Worm (Caenorhabditis elegans) whole organism, young adult: ENCODE results near the gene nhr-211.

Source experiments
- B0019.2 ChIP-seq: fragments of 200-800 bp; sonication (Bioruptor generic); conservative IDR thresholded peaks from 2 replicates; pipeline ENCODE4 v1.3.6; 2022; ENCODE audit warnings: missing genetic modification reagents, missing genetic modification characterization, missing compliant biosample characterization
- B0261.1 ChIP-seq: sonication (generic microtip); optimal IDR thresholded peaks from 2 replicates; lab custom pipeline; 2016; ENCODE audit warnings: mild to moderate bottlenecking, missing genetic modification characterization, moderate library complexity, missing compliant biosample characterization
- C17E4.6 ChIP-seq: fragments of 200-800 bp; sonication (Bioruptor generic); IDR thresholded peaks from 2 replicates; pipeline ENCODE4 v1.3.6; 2022; ENCODE audit warnings: missing genetic modification reagents, missing genetic modification characterization, missing compliant biosample characterization
- F10E7.11 ChIP-seq: sonication (generic microtip); optimal IDR thresholded peaks from 2 replicates; lab custom pipeline; 2017; ENCODE audit warnings: mild to moderate bottlenecking, missing genetic modification characterization, moderate library complexity, missing compliant biosample characterization
- F23B12.7 ChIP-seq: sonication (generic microtip); optimal IDR thresholded peaks from 2 replicates; lab custom pipeline; 2017; ENCODE audit warnings: missing genetic modification characterization, mild to moderate bottlenecking, missing compliant biosample characterization, antibody characterized with exemption, moderate library complexity; ENCODE audit not compliant: insufficient read depth
- F37B4.10 ChIP-seq: fragments of 200-800 bp; sonication (Bioruptor generic); IDR thresholded peaks from 2 replicates; pipeline ENCODE4 v1.3.6; 2022; ENCODE audit warnings: missing genetic modification characterization, missing compliant biosample characterization
- F52B5.7 ChIP-seq: sonication (generic microtip); optimal IDR thresholded peaks from 2 replicates; lab custom pipeline; 2016; ENCODE audit warnings: mild to moderate bottlenecking, missing genetic modification characterization, missing compliant biosample characterization
- F55B11.4 ChIP-seq: sonication (generic microtip); optimal IDR thresholded peaks from 2 replicates; lab custom pipeline; 2016; ENCODE audit warnings: missing compliant biosample characterization, missing genetic modification characterization, borderline replicate concordance; ENCODE audit not compliant: insufficient read depth
- F57C9.4 ChIP-seq: sonication (generic microtip); optimal IDR thresholded peaks from 2 replicates; lab custom pipeline; 2017; ENCODE audit warnings: mild to moderate bottlenecking, missing genetic modification characterization, missing compliant biosample characterization
- T07F8.4 ChIP-seq: sonication (generic microtip); optimal IDR thresholded peaks from 2 replicates; lab custom pipeline; 2016; ENCODE audit warnings: mild to moderate bottlenecking, missing genetic modification characterization, moderate library complexity, missing compliant biosample characterization
- Y53G8AR.9 ChIP-seq: fragments of 200-800 bp; sonication (Bioruptor generic); conservative IDR thresholded peaks from 2 replicates; pipeline ENCODE4 v1.3.6; 2022; ENCODE audit warnings: missing genetic modification reagents, missing genetic modification characterization, missing compliant biosample characterization
- Y79H2A.3 ChIP-seq: fragments of 200-800 bp; sonication (Bioruptor generic); conservative IDR thresholded peaks from 2 replicates; pipeline ENCODE4 v1.3.6; 2022; ENCODE audit warnings: missing genetic modification reagents, missing genetic modification characterization, missing compliant biosample characterization
- Y95B8A.8 ChIP-seq: fragments of 200-800 bp; sonication (Bioruptor generic); IDR thresholded peaks from 2 replicates; pipeline ENCODE4 v1.3.6; 2022; ENCODE audit warnings: missing genetic modification reagents, missing genetic modification characterization, missing compliant biosample characterization
- akir-1 ChIP-seq: fragments of 200-800 bp; sonication (Bioruptor generic); optimal IDR thresholded peaks from 2 replicates; lab custom pipeline; 2018; ENCODE audit warnings: mild to moderate bottlenecking, missing genetic modification characterization, moderate library complexity, missing compliant biosample characterization
- ama-1 ChIP-seq, 3 experiments: fragments of 150-350 bp in 1 of 3; sonication (generic microtip) in 2 of 3; optimal IDR thresholded peaks; 2 replicates each; lab custom pipeline; 2014 to 2018; ENCODE audit warnings: missing biosample characterization in 2 of 3, missing genetic modification characterization in 2 of 3, missing genetic modification reagents in 2 of 3
- aptf-3 ChIP-seq: fragments of 200-800 bp; sonication (Bioruptor generic); IDR thresholded peaks from 2 replicates; pipeline ENCODE4 v1.3.6; 2022; ENCODE audit warnings: missing genetic modification characterization, missing compliant biosample characterization
- atf-7 ChIP-seq: sonication (generic microtip); optimal IDR thresholded peaks from 2 replicates; lab custom pipeline; 2017; ENCODE audit warnings: mild to moderate bottlenecking, missing genetic modification characterization, missing compliant biosample characterization
- athp-1 ChIP-seq: sonication (generic microtip); optimal IDR thresholded peaks from 2 replicates; lab custom pipeline; 2017; ENCODE audit warnings: mild to moderate bottlenecking, missing genetic modification characterization, missing compliant biosample characterization
- ccch-3 ChIP-seq: fragments of 200-800 bp; sonication (Bioruptor generic); optimal IDR thresholded peaks from 2 replicates; lab custom pipeline; 2018; ENCODE audit warnings: mild to moderate bottlenecking, missing genetic modification characterization, missing compliant biosample characterization
- ceh-100 ChIP-seq: fragments of 200-800 bp; sonication (Bioruptor generic); IDR thresholded peaks from 2 replicates; pipeline ENCODE4 v1.3.6; 2022; ENCODE audit warnings: missing genetic modification reagents, missing genetic modification characterization, missing compliant biosample characterization
- ceh-40 ChIP-seq: fragments of 200-800 bp; sonication (Bioruptor generic); IDR thresholded peaks from 2 replicates; pipeline ENCODE4 v1.3.6; 2022; ENCODE audit warnings: missing genetic modification characterization, missing compliant biosample characterization
- ceh-58 ChIP-seq: fragments of 200-800 bp; sonication (Bioruptor generic); IDR thresholded peaks from 2 replicates; pipeline ENCODE4 v1.3.6; 2022; ENCODE audit warnings: missing genetic modification characterization, missing compliant biosample characterization
- dpff-1 ChIP-seq: sonication (generic microtip); optimal IDR thresholded peaks from 2 replicates; lab custom pipeline; 2017; ENCODE audit warnings: mild to moderate bottlenecking, missing genetic modification characterization, missing compliant biosample characterization
- efl-1 ChIP-seq: fragments of 150-350 bp; optimal IDR thresholded peaks from 2 replicates; lab custom pipeline; 2014; ENCODE audit warnings: missing biosample characterization, missing genetic modification reagents, missing genetic modification characterization
- egrh-3 ChIP-seq: fragments of 200-800 bp; sonication (Bioruptor generic); IDR thresholded peaks from 2 replicates; pipeline ENCODE4 v1.3.6; 2022; ENCODE audit warnings: missing genetic modification reagents, missing genetic modification characterization, missing compliant biosample characterization
- hrde-1 ChIP-seq: sonication (generic microtip); optimal IDR thresholded peaks from 2 replicates; lab custom pipeline; 2016; ENCODE audit warnings: missing genetic modification characterization, mild to moderate bottlenecking, missing compliant biosample characterization, moderate library complexity, missing genotype, missing genetic modification reagents, borderline replicate concordance
- let-607 ChIP-seq, 2 experiments: fragments of 200-800 bp in 1 of 2; sonication (Bioruptor generic) in 1 of 2; sonication (generic microtip) in 1 of 2; optimal IDR thresholded peaks; 2 replicates each; lab custom pipeline; 2016 to 2018; ENCODE audit warnings: mild to moderate bottlenecking in 2 of 2, missing compliant biosample characterization in 2 of 2, missing genetic modification characterization in 2 of 2, moderate library complexity in 2 of 2, missing genotype in 1 of 2
- lin-26 ChIP-seq: fragments of 200-800 bp; sonication (Bioruptor generic); IDR thresholded peaks from 2 replicates; pipeline ENCODE4 v1.3.6; 2022; ENCODE audit warnings: missing genetic modification reagents, missing genetic modification characterization, missing compliant biosample characterization
- lin-54 ChIP-seq: fragments of 200-800 bp; sonication (Bioruptor generic); optimal IDR thresholded peaks from 2 replicates; lab custom pipeline; 2018; ENCODE audit warnings: mild to moderate bottlenecking, missing genetic modification characterization, missing compliant biosample characterization
- lir-1 ChIP-seq: fragments of 200-800 bp; sonication (Bioruptor generic); conservative IDR thresholded peaks from 2 replicates; pipeline ENCODE4 v1.3.6; 2022; ENCODE audit warnings: missing genetic modification reagents, missing genetic modification characterization, missing compliant biosample characterization
- madf-8 ChIP-seq: fragments of 200-800 bp; sonication (Bioruptor generic); conservative IDR thresholded peaks from 2 replicates; pipeline ENCODE4 v1.3.6; 2022; ENCODE audit warnings: missing genetic modification reagents, missing genetic modification characterization, missing compliant biosample characterization
- nfya-2 ChIP-seq: fragments of 200-800 bp; sonication (Bioruptor generic); IDR thresholded peaks from 2 replicates; pipeline ENCODE4 v1.3.6; 2022; ENCODE audit warnings: missing genetic modification reagents, missing genetic modification characterization, missing compliant biosample characterization
- nhr-27 ChIP-seq: fragments of 200-800 bp; sonication (Bioruptor generic); optimal IDR thresholded peaks from 2 replicates; lab custom pipeline; 2018; ENCODE audit warnings: mild to moderate bottlenecking, missing genetic modification characterization, moderate library complexity, missing compliant biosample characterization
- nhr-80 ChIP-seq: sonication (generic microtip); optimal IDR thresholded peaks from 2 replicates; lab custom pipeline; 2016; ENCODE audit warnings: missing genetic modification characterization, missing compliant biosample characterization
- pbrm-1 ChIP-seq: fragments of 200-800 bp; sonication (Bioruptor generic); IDR thresholded peaks from 2 replicates; pipeline ENCODE4 v1.3.6; 2022; ENCODE audit warnings: missing genetic modification reagents, missing genetic modification characterization, missing compliant biosample characterization
- pha-4 ChIP-seq: fragments of 150-350 bp; sonication (generic microtip); optimal IDR thresholded peaks from 2 replicates; lab custom pipeline; 2014; ENCODE audit warnings: missing biosample characterization, missing genetic modification reagents, missing genetic modification characterization
- rec-8 ChIP-seq, 2 experiments: sonication (generic microtip); optimal IDR thresholded peaks; 2 replicates each; lab custom pipeline; 2016; ENCODE audit warnings: mild to moderate bottlenecking in 2 of 2, missing genetic modification characterization in 2 of 2, missing genetic modification reagents in 2 of 2, missing genotype in 2 of 2, missing biosample characterization in 1 of 2, missing compliant biosample characterization in 1 of 2, moderate library complexity in 1 of 2
- sdz-38 ChIP-seq: sonication (generic microtip); optimal IDR thresholded peaks from 2 replicates; lab custom pipeline; 2016; ENCODE audit warnings: missing genotype, missing genetic modification characterization, missing compliant biosample characterization
- sptf-2 ChIP-seq: fragments of 200-800 bp; sonication (Bioruptor generic); optimal IDR thresholded peaks from 2 replicates; lab custom pipeline; 2018; ENCODE audit warnings: mild to moderate bottlenecking, missing genetic modification characterization, missing compliant biosample characterization
- tbp1 ChIP-seq: fragments of 200-800 bp; sonication (Bioruptor generic); optimal IDR thresholded peaks from 2 replicates; lab custom pipeline; 2018; ENCODE audit warnings: mild to moderate bottlenecking, missing genetic modification characterization, missing compliant biosample characterization
- unc-130 ChIP-seq: sonication (generic microtip); optimal IDR thresholded peaks from 2 replicates; lab custom pipeline; 2016; ENCODE audit warnings: missing genetic modification reagents, missing genetic modification characterization, missing compliant biosample characterization
- xnd-1 ChIP-seq: sonication (generic microtip); optimal IDR thresholded peaks from 2 replicates; lab custom pipeline; 2016; ENCODE audit warnings: missing genotype, missing genetic modification reagents, missing genetic modification characterization, missing compliant biosample characterization
- ztf-6 ChIP-seq: fragments of 200-800 bp; sonication (Bioruptor generic); IDR thresholded peaks from 2 replicates; pipeline ENCODE4 v1.3.6; 2022; ENCODE audit warnings: missing genetic modification reagents, missing genetic modification characterization, missing compliant biosample characterization

The nhr-211 gene

ce11 chrV:486684-487083 lies at the start of gene nhr-211:
Gene nhr-211 (plus strand): TSS chrV:486984.
- no peak for TF ChIP-seq F57C9.4
- no peak for TF ChIP-seq B0261.1 (tag; lab: Kevin White, UChicago)
- TF ChIP-seq akir-1 (GFP tag; lab: Kevin White, UChicago) = no peak
- TF ChIP-seq nhr-80 (tag; lab: Kevin White, UChicago) = no peak
- TF ChIP-seq B0019.2 = no peak
- no peak for TF ChIP-seq dpff-1
- TF ChIP-seq F23B12.7 (tag; lab: Kevin White, UChicago) = no peak

- no peak for TF ChIP-seq Y79H2A.3 (GFP tag; lab: Robert Waterston, UW)
- no peak for TF ChIP-seq Y53G8AR.9 (GFP tag; lab: Robert Waterston, UW)
- TF ChIP-seq aptf-3 (GFP tag; lab: Robert Waterston, UW) = no peak
- no peak for TF ChIP-seq ceh-58
- no peak for TF ChIP-seq T07F8.4 (tag; lab: Kevin White, UChicago)
- TF ChIP-seq nfya-2 = no peak
- TF ChIP-seq efl-1 (GFP tag; lab: Kevin White, UChicago) = no peak
- no peak for TF ChIP-seq pbrm-1
- TF ChIP-seq ccch-3 (GFP tag; lab: Kevin White, UChicago) = no peak
- no peak for TF ChIP-seq madf-8 (GFP tag; lab: Robert Waterston, UW)
- no peak for TF ChIP-seq C17E4.6 (GFP tag; lab: Robert Waterston, UW)
- no peak for TF ChIP-seq atf-7
- no peak for TF ChIP-seq athp-1 (tag; lab: Kevin White, UChicago)
- TF ChIP-seq F55B11.4 (tag; lab: Kevin White, UChicago) = no peak
- no peak for TF ChIP-seq sdz-38 (tag; lab: Kevin White, UChicago)
- no peak for TF ChIP-seq pha-4 (tag; lab: Kevin White, UChicago)
- TF ChIP-seq tbp1 (GFP tag; lab: Kevin White, UChicago) = no peak
- TF ChIP-seq ztf-6 = no peak
Measured at ce11 chrV:438094-438493, 48.7 kb upstream of the nhr-211 start, which contains the start of gene B0554.1. Gene B0554.1 (plus strand): TSS chrV:438394.

- TF ChIP-seq aptf-3 (GFP tag; lab: Robert Waterston, UW) = no peak
- TF ChIP-seq sptf-2 (GFP tag; lab: Kevin White, UChicago) = no peak
- no peak for TF ChIP-seq let-607 (tag; optimal IDR thresholded peaks at IDR 0.05; lab: Kevin White, UChicago)
- TF ChIP-seq ama-1 (optimal IDR thresholded peaks at IDR 0.05; lab: Kevin White, UChicago) = no peak
- no peak for TF ChIP-seq ama-1 (GFP tag; optimal IDR thresholded peaks at IDR 0.05; lab: Kevin White, UChicago)
- TF ChIP-seq nhr-27 (tag; lab: Kevin White, UChicago) = no peak
- no peak for TF ChIP-seq Y95B8A.8
- TF ChIP-seq F52B5.7 (tag; lab: Kevin White, UChicago) = no peak
- no peak for TF ChIP-seq madf-8 (GFP tag; lab: Robert Waterston, UW)
- no peak for TF ChIP-seq F10E7.11 (tag; lab: Kevin White, UChicago)
- TF ChIP-seq T07F8.4 (tag; lab: Kevin White, UChicago) = no peak
Measured at ce11 chrV:439183-439749, 47.5 kb upstream of the nhr-211 start.

ce11 chrV:440923-441322 lies 45.9 kb upstream of the nhr-211 start, which contains the start of gene B0554.7:
Gene B0554.7 (minus strand): TSS chrV:441023.
- TF ChIP-seq madf-8 (GFP tag; lab: Robert Waterston, UW) (no peak), nhr-80 (tag; lab: Kevin White, UChicago) (no peak), B0261.1 (tag; lab: Kevin White, UChicago) (no peak), lin-26 (GFP tag; lab: Robert Waterston, UW) (no peak), hrde-1 (tag; lab: Kevin White, UChicago) (no peak), xnd-1 (tag; lab: Kevin White, UChicago) (no peak), lir-1 (GFP tag; lab: Robert Waterston, UW) (no peak), unc-130 (no peak), ceh-40 (GFP tag; lab: Robert Waterston, UW) (no peak), ceh-100 (GFP tag; lab: Robert Waterston, UW) (no peak), Y53G8AR.9 (GFP tag; lab: Robert Waterston, UW) (no peak), lin-54 (GFP tag; lab: Kevin White, UChicago) (no peak), egrh-3 (GFP tag; lab: Robert Waterston, UW) (no peak), F37B4.10 (no peak), rec-8 (tag; optimal IDR thresholded peaks at IDR 0.05; lab: Kevin White, UChicago) (no peak)
